Worm (Caenorhabditis elegans) whole organism, L4 larva: ENCODE results near the gene oac-54.

ENCODE experiments used
- D1046.2 ChIP-seq: fragments of 200-800 bp; sonication (Bioruptor generic); IDR thresholded peaks from 2 replicates; pipeline ENCODE4 v1.3.6; 2022; ENCODE audit warnings: missing genetic modification characterization, missing compliant biosample characterization
- F44E2.7 ChIP-seq: fragments of 200-800 bp; sonication (Bioruptor generic); IDR thresholded peaks from 2 replicates; pipeline ENCODE4 v2.1.2; 2022; ENCODE audit warnings: missing genetic modification characterization, missing compliant biosample characterization
- Y105C5A.15 ChIP-seq: fragments of 200-800 bp; sonication (Bioruptor generic); IDR thresholded peaks from 2 replicates; pipeline ENCODE4 v1.3.6; 2022; ENCODE audit warnings: missing genetic modification characterization, missing compliant biosample characterization
- Y5F2A.4 ChIP-seq: fragments of 200-800 bp; sonication (Bioruptor generic); optimal IDR thresholded peaks from 2 replicates; lab custom pipeline; 2018; ENCODE audit warnings: mild to moderate bottlenecking, missing genetic modification characterization, missing compliant biosample characterization
- aly-2 ChIP-seq: sonication (generic microtip); optimal IDR thresholded peaks from 2 replicates; lab custom pipeline; 2018; ENCODE audit warnings: missing biosample characterization, missing genetic modification characterization
- attf-4 ChIP-seq: sonication (generic microtip); optimal IDR thresholded peaks from 3 replicates; lab custom pipeline; 2017; ENCODE audit warnings: missing biosample characterization, missing genetic modification characterization
- ceh-20 ChIP-seq: fragments of 200-800 bp; sonication (Bioruptor generic); IDR thresholded peaks from 2 replicates; pipeline ENCODE4 v1.3.6; 2022; ENCODE audit warnings: missing genetic modification reagents, missing genetic modification characterization, missing compliant biosample characterization
- ceh-28 ChIP-seq: fragments of 150-350 bp; optimal IDR thresholded peaks from 2 replicates; lab custom pipeline; 2014; ENCODE audit warnings: missing biosample characterization, missing genetic modification reagents, missing genetic modification characterization
- ceh-32 ChIP-seq: sonication (generic microtip); optimal IDR thresholded peaks from 2 replicates; lab custom pipeline; 2016; ENCODE audit warnings: mild to moderate bottlenecking, missing genetic modification characterization, missing compliant biosample characterization; ENCODE audit not compliant: poor library complexity
- cey-2 ChIP-seq: sonication (generic microtip); optimal IDR thresholded peaks from 3 replicates; lab custom pipeline; 2017; ENCODE audit warnings: missing genetic modification characterization, mild to moderate bottlenecking, missing compliant biosample characterization, antibody characterized with exemption, borderline replicate concordance; ENCODE audit not compliant: insufficient read depth
- daf-16 ChIP-seq, 3 experiments: sonication (generic microtip); optimal IDR thresholded peaks; 2 replicates each; lab custom pipeline; 2016 to 2017; ENCODE audit warnings: missing genetic modification characterization in 3 of 3, missing genetic modification reagents in 3 of 3, mild to moderate bottlenecking in 2 of 3, missing compliant biosample characterization in 2 of 3, missing biosample characterization in 1 of 3, moderate library complexity in 1 of 3
- dmd-9 ChIP-seq: fragments of 200-800 bp; sonication (Bioruptor generic); IDR thresholded peaks from 2 replicates; pipeline ENCODE4 v1.3.6; 2022; ENCODE audit warnings: missing genetic modification reagents, missing genetic modification characterization, missing compliant biosample characterization
- dpl-1 ChIP-seq: fragments of 150-350 bp; optimal IDR thresholded peaks from 2 replicates; lab custom pipeline; 2014; ENCODE audit warnings: missing biosample characterization, missing genetic modification reagents, missing genetic modification characterization
- dve-1 ChIP-seq: sonication (generic microtip); optimal IDR thresholded peaks from 2 replicates; lab custom pipeline; 2017; ENCODE audit warnings: antibody characterized with exemption, mild to moderate bottlenecking, missing genetic modification characterization, missing compliant biosample characterization; ENCODE audit not compliant: insufficient read depth
- fkh-10 ChIP-seq: fragments of 150-350 bp; optimal IDR thresholded peaks from 2 replicates; lab custom pipeline; 2014; ENCODE audit warnings: missing biosample characterization, missing genetic modification reagents, missing genetic modification characterization
- fos-1 ChIP-seq: fragments of 150-350 bp; optimal IDR thresholded peaks from 2 replicates; lab custom pipeline; 2014; ENCODE audit warnings: missing biosample characterization, missing genetic modification characterization
- gei-8 ChIP-seq: fragments of 200-800 bp; sonication (Bioruptor generic); optimal IDR thresholded peaks from 2 replicates; lab custom pipeline; 2018; ENCODE audit warnings: mild to moderate bottlenecking, missing genetic modification characterization, missing compliant biosample characterization
- hlh-11 ChIP-seq: fragments of 200-800 bp; sonication (Bioruptor generic); optimal IDR thresholded peaks from 2 replicates; lab custom pipeline; 2018; ENCODE audit warnings: mild to moderate bottlenecking, missing genetic modification characterization, missing compliant biosample characterization
- lim-7 ChIP-seq: fragments of 200-800 bp; sonication (Bioruptor generic); IDR thresholded peaks from 2 replicates; pipeline ENCODE4 v1.3.6; 2022; ENCODE audit warnings: missing genetic modification characterization, missing compliant biosample characterization
- lin-13 ChIP-seq: fragments of 150-350 bp; optimal IDR thresholded peaks from 2 replicates; lab custom pipeline; 2014; ENCODE audit warnings: missing biosample characterization, missing genetic modification reagents, missing genetic modification characterization
- lin-15B ChIP-seq: fragments of 150-350 bp; sonication (generic microtip); optimal IDR thresholded peaks from 3 replicates; lab custom pipeline; 2014; ENCODE audit warnings: missing biosample characterization, missing genetic modification characterization
- lin-38 ChIP-seq: fragments of 200-800 bp; sonication (Bioruptor generic); IDR thresholded peaks from 2 replicates; pipeline ENCODE4 v1.3.6; 2022; ENCODE audit warnings: missing genetic modification reagents, missing genetic modification characterization, missing compliant biosample characterization
- madf-5 ChIP-seq, 2 experiments: fragments of 200-800 bp; sonication (Bioruptor generic); IDR thresholded peaks; 2 replicates each; pipeline ENCODE4 v1.3.6; 2022; ENCODE audit warnings: missing compliant biosample characterization in 2 of 2, missing genetic modification characterization in 2 of 2
- mdt-29 ChIP-seq: fragments of 200-800 bp; sonication (Bioruptor generic); IDR thresholded peaks from 2 replicates; pipeline ENCODE4 v1.3.6; 2022; ENCODE audit warnings: missing genetic modification reagents, missing genetic modification characterization, missing compliant biosample characterization
- mes-2 ChIP-seq: sonication (generic microtip); optimal IDR thresholded peaks from 2 replicates; lab custom pipeline; 2016; ENCODE audit warnings: missing genotype, mild to moderate bottlenecking, missing genetic modification characterization, missing compliant biosample characterization; ENCODE audit not compliant: poor library complexity, severe bottlenecking
- nhr-28 ChIP-seq: fragments of 150-350 bp; optimal IDR thresholded peaks from 2 replicates; lab custom pipeline; 2014; ENCODE audit warnings: missing biosample characterization, missing genetic modification characterization
- nhr-6 ChIP-seq: fragments of 150-350 bp; optimal IDR thresholded peaks from 2 replicates; lab custom pipeline; 2014; ENCODE audit warnings: missing biosample characterization, missing genetic modification characterization
- nhr-77 ChIP-seq: fragments of 150-350 bp; optimal IDR thresholded peaks from 2 replicates; lab custom pipeline; 2014; ENCODE audit warnings: missing biosample characterization, missing genetic modification characterization
- pha-4 ChIP-seq, 2 experiments: fragments of 150-350 bp in 1 of 2; fragments of 200-800 bp in 1 of 2; sonication (Bioruptor generic) in 1 of 2; IDR thresholded peaks in 1 of 2; optimal IDR thresholded peaks in 1 of 2; 2 replicates each; pipeline versions ENCODE4 v1.3.6 to Lab custom; 2014 to 2022; ENCODE audit warnings: missing genetic modification characterization in 2 of 2, missing genetic modification reagents in 2 of 2, missing biosample characterization in 1 of 2, missing compliant biosample characterization in 1 of 2
- php-3 ChIP-seq: fragments of 200-800 bp; sonication (Bioruptor generic); IDR thresholded peaks from 2 replicates; pipeline ENCODE4 v1.3.6; 2022; ENCODE audit warnings: missing genetic modification reagents, missing genetic modification characterization, missing compliant biosample characterization
- pqm-1 ChIP-seq: sonication (generic microtip); optimal IDR thresholded peaks from 2 replicates; lab custom pipeline; 2017; ENCODE audit warnings: missing biosample characterization, missing genetic modification characterization
- saeg-2 ChIP-seq: fragments of 200-800 bp; sonication (Bioruptor generic); IDR thresholded peaks from 2 replicates; pipeline ENCODE4 v1.3.6; 2022; ENCODE audit warnings: missing genetic modification reagents, missing genetic modification characterization, missing compliant biosample characterization
- skn-1 ChIP-seq: fragments of 150-350 bp; optimal IDR thresholded peaks from 2 replicates; lab custom pipeline; 2014; ENCODE audit warnings: missing biosample characterization, missing genetic modification characterization
- spr-3 ChIP-seq: fragments of 200-800 bp; sonication (Bioruptor generic); optimal IDR thresholded peaks from 2 replicates; lab custom pipeline; 2018; ENCODE audit warnings: mild to moderate bottlenecking, missing genetic modification characterization, missing compliant biosample characterization
- unc-62 ChIP-seq, 3 experiments: fragments of 150-350 bp in 1 of 3; sonication (generic microtip); optimal IDR thresholded peaks in 2 of 3; peaks in 1 of 3; 1 replicate in 1 of 3; 2 replicates in 2 of 3; lab custom pipeline; 2014 to 2017; ENCODE audit warnings: missing biosample characterization in 3 of 3, missing genetic modification characterization in 3 of 3, missing genetic modification reagents in 3 of 3, missing genotype in 1 of 3
- zfp-2 ChIP-seq: sonication (generic microtip); optimal IDR thresholded peaks from 2 replicates; lab custom pipeline; 2016; ENCODE audit warnings: mild to moderate bottlenecking, missing genetic modification characterization, missing compliant biosample characterization
- zip-11 ChIP-seq: fragments of 200-800 bp; sonication (Bioruptor generic); IDR thresholded peaks from 2 replicates; pipeline ENCODE4 v1.3.6; 2022; ENCODE audit warnings: missing genetic modification characterization, missing compliant biosample characterization
- ztf-11 ChIP-seq: fragments of 150-350 bp; optimal IDR thresholded peaks from 2 replicates; lab custom pipeline; 2014; ENCODE audit warnings: missing biosample characterization, missing genetic modification characterization

oac-54 gene

ce11 chrII:9178811-9179210 lies 20.9 kb downstream of the oac-54 start:
- TF ChIP-seq mdt-29 (GFP tag; lab: Robert Waterston, UW) (no peak), unc-62 (GFP tag; optimal IDR thresholded peaks at IDR 0.05 in 1 of 2; lab: Kevin White, UChicago) (peak in 1 of 2 experiments; percentile 78), unc-62 (tag; optimal IDR thresholded peaks at IDR 0.05; lab: Kevin White, UChicago) (no peak)

DNA sequence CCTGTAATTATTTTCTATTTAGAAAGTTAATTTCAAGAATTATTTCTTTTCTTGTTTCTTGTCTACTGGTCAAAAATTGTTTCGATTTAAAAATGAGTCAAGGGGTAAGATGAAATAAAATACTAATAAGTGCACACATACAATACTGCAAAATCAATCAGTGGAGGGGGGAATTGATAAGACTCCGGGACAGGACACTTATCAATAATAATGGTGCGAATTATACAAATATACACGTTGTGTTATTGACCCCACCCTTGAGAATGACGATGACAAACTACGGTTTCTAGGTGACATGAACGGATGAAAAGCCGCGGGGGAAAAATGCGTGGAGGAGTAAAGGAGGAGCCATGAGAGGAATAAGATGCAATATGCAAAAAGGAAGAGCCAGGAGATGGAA lies 23.2 kb downstream of the oac-54 start:
- TF ChIP-seq dmd-9 (GFP tag; lab: Robert Waterston, UW) = no peak
- peak; percentile 26 for TF ChIP-seq hlh-11 (tag; lab: Kevin White, UChicago)
- TF ChIP-seq dpl-1 = no peak
- TF ChIP-seq nhr-28 (tag; lab: Kevin White, UChicago) = peak; percentile 65
- no peak for TF ChIP-seq Y105C5A.15
- TF ChIP-seq lin-15B (tag; lab: Kevin White, UChicago) = no peak
- TF ChIP-seq dve-1 (tag; lab: Kevin White, UChicago) = peak; percentile 41
- TF ChIP-seq skn-1 (tag; lab: Kevin White, UChicago) = no peak
- no peak for TF ChIP-seq fkh-10
- TF ChIP-seq spr-3 = no peak
- no peak for TF ChIP-seq F44E2.7
- TF ChIP-seq daf-16 (GFP tag; optimal IDR thresholded peaks at IDR 0.05; lab: Kevin White, UChicago) = no peak
- peak; percentile 48 for TF ChIP-seq daf-16 (tag; optimal IDR thresholded peaks at IDR 0.05; lab: Kevin White, UChicago)
- peak; percentile 4 for TF ChIP-seq mes-2
- TF ChIP-seq pqm-1 = peak; percentile 85

- no peak for TF ChIP-seq ceh-28 (tag; lab: Kevin White, UChicago)
- TF ChIP-seq lin-13 = no peak
- no peak for TF ChIP-seq fos-1 (tag; lab: Kevin White, UChicago)
- no peak for TF ChIP-seq ceh-20
- no peak for TF ChIP-seq attf-4
- no peak for TF ChIP-seq D1046.2 (GFP tag; lab: Robert Waterston, UW)
- TF ChIP-seq saeg-2 (GFP tag; lab: Robert Waterston, UW) = no peak
- TF ChIP-seq aly-2 (tag; lab: Kevin White, UChicago) = no peak
- no peak for TF ChIP-seq ztf-11 (tag; lab: Kevin White, UChicago)
- no peak for TF ChIP-seq lim-7 (GFP tag; lab: Robert Waterston, UW)
- no peak for TF ChIP-seq zfp-2 (tag; lab: Kevin White, UChicago)
- TF ChIP-seq lin-38 (GFP tag; lab: Robert Waterston, UW) = no peak
- TF ChIP-seq Y5F2A.4 = no peak
- TF ChIP-seq gei-8 (GFP tag; lab: Kevin White, UChicago) = no peak
- peak in 1 of 2 experiments; percentile 58 for TF ChIP-seq unc-62 (GFP tag; optimal IDR thresholded peaks at IDR 0.05 in 1 of 2; lab: Kevin White, UChicago)
- no peak for TF ChIP-seq unc-62 (tag; optimal IDR thresholded peaks at IDR 0.05; lab: Kevin White, UChicago)
- TF ChIP-seq ceh-32 (tag; lab: Kevin White, UChicago) = no peak
- peak; percentile 29 for TF ChIP-seq nhr-6 (tag; lab: Kevin White, UChicago)
- TF ChIP-seq pha-4 (GFP tag; IDR thresholded peaks at IDR 0.05; lab: Robert Waterston, UW) = no peak
- TF ChIP-seq pha-4 (tag; optimal IDR thresholded peaks at IDR 0.05; lab: Kevin White, UChicago) = peak; percentile 87
- no peak for TF ChIP-seq zip-11
- no peak for TF ChIP-seq php-3 (GFP tag; lab: Robert Waterston, UW)
- TF ChIP-seq dve-1 (tag; lab: Kevin White, UChicago) = no peak
- no peak for TF ChIP-seq cey-2 (tag; lab: Kevin White, UChicago)
- no peak for TF ChIP-seq F44E2.7
- TF ChIP-seq nhr-77 (tag; lab: Kevin White, UChicago) = no peak
- TF ChIP-seq madf-5 (GFP tag; IDR thresholded peaks at IDR 0.05; lab: Robert Waterston, UW) = no peak
Measured at ce11 chrII:9185915-9186314, 28.0 kb downstream of the oac-54 start.
